Fruit fly (Drosophila melanogaster): ENCODE measurements around the gene Usp12-46.

dm6 chr3R:22727857-22728256 is 22.8 kb upstream of the Usp12-46 start:
- TF ChIP-seq Nf-YC (tag; optimal IDR thresholded peaks at IDR 0.05) (no peak), CG3838 (GFP tag; optimal IDR thresholded peaks at IDR 0.05) (no peak), repo (GFP tag; optimal IDR thresholded peaks at IDR 0.05) (no peak), Ptx1 (GFP tag; IDR thresholded peaks at IDR 0.05) (peak; percentile 73), Doc3 (GFP tag; IDR thresholded peaks at IDR 0.05; ENCODE audit: partially characterized antibody) (no peak), kah (GFP tag; optimal IDR thresholded peaks at IDR 0.05) (no peak), seq (GFP tag; IDR thresholded peaks at IDR 0.05) (no peak), CG15011 (GFP tag; optimal IDR thresholded peaks at IDR 0.05) (no peak), eyg (GFP tag; optimal IDR thresholded peaks at IDR 0.05) (no peak)

Measured in whole organism, embryonic.